Fruit fly (Drosophila melanogaster) Kc167 (cell line): Measurements from ENCODE around the gene CG42682.

ENCODE experiments used
- Sin3A ChIP-seq: fragments of >200 bp; optimal IDR thresholded peaks from 2 replicates; lab custom pipeline; 2018; ENCODE audit warnings: missing external identifiers
- h ChIP-seq: fragments of >200 bp; optimal IDR thresholded peaks from 3 replicates; lab custom pipeline; 2018; ENCODE audit warnings: missing external identifiers

- no peak for TF ChIP-seq Sin3A (lab: Kevin White, UChicago)
- TF ChIP-seq h, result no peak
These were observed 45.6 kb upstream of the CG42682 start, which contains the start of gene CG18420 for dm6 chr2L:14796542-14796941.
